Fruit fly (Drosophila melanogaster) whole organism, embryonic: Measurements from ENCODE around the gene CG33664.

Source experiments
- CG10147 ChIP-seq: fragments of 200-800 bp; sonication (Bioruptor generic); optimal IDR thresholded peaks from 2 replicates; lab custom pipeline; 2019; ENCODE audit warnings: missing biosample characterization, mild to moderate bottlenecking, missing genetic modification characterization, moderate library complexity
- CG10274 ChIP-seq: fragments of 200-800 bp; sonication (Bioruptor generic); optimal IDR thresholded peaks from 3 replicates; lab custom pipeline; 2017; ENCODE audit warnings: missing biosample characterization, mild to moderate bottlenecking, missing genetic modification characterization
- CG10321 ChIP-seq: fragments of 200-800 bp; sonication (Bioruptor generic); IDR thresholded peaks from 2 replicates; pipeline ENCODE4 v1.3.6; 2022; ENCODE audit warnings: missing biosample characterization, missing genetic modification characterization
- CG10959 ChIP-seq: fragments of 200-800 bp; sonication (Bioruptor generic); IDR thresholded peaks from 2 replicates; pipeline ENCODE4 v1.3.6; 2022; ENCODE audit warnings: missing biosample characterization, missing genetic modification characterization
- CG11247 ChIP-seq: fragments of 200-800 bp; sonication (Bioruptor generic); IDR thresholded peaks from 2 replicates; pipeline ENCODE4 v1.3.6; 2022; ENCODE audit warnings: missing biosample characterization, missing genetic modification characterization
- CG11398 ChIP-seq: fragments of 200-800 bp; sonication (Bioruptor generic); optimal IDR thresholded peaks from 2 replicates; lab custom pipeline; 2016; ENCODE audit warnings: missing biosample characterization, missing genetic modification characterization
- CG11723 ChIP-seq: fragments of 200-800 bp; sonication (Bioruptor generic); optimal IDR thresholded peaks from 2 replicates; lab custom pipeline; 2017; ENCODE audit warnings: missing biosample characterization, mild to moderate bottlenecking, missing genetic modification characterization
- CG12942 ChIP-seq: fragments of 200-800 bp; sonication (Bioruptor generic); optimal IDR thresholded peaks from 3 replicates; lab custom pipeline; 2016; ENCODE audit warnings: missing biosample characterization, missing genetic modification characterization
- CG13287 ChIP-seq: fragments of 200-800 bp; sonication (Bioruptor generic); IDR thresholded peaks from 2 replicates; pipeline ENCODE4 v1.3.6; 2022; ENCODE audit warnings: missing biosample characterization, missing genetic modification characterization; ENCODE audit not compliant: partially characterized antibody
- CG14014 ChIP-seq: fragments of 200-800 bp; sonication (Bioruptor generic); IDR thresholded peaks from 2 replicates; pipeline ENCODE4 v1.3.6; 2022; ENCODE audit warnings: missing biosample characterization, missing genetic modification characterization
- CG15601 ChIP-seq: fragments of 200-800 bp; sonication (Bioruptor generic); optimal IDR thresholded peaks from 3 replicates; lab custom pipeline; 2019; ENCODE audit warnings: missing biosample characterization, mild to moderate bottlenecking, missing genetic modification characterization, moderate library complexity
- CG1647 ChIP-seq: fragments of 200-800 bp; sonication (Bioruptor generic); optimal IDR thresholded peaks from 3 replicates; lab custom pipeline; 2016; ENCODE audit warnings: missing biosample characterization, missing genetic modification characterization
- CG16815 ChIP-seq: fragments of 200-800 bp; sonication (Bioruptor generic); optimal IDR thresholded peaks from 3 replicates; lab custom pipeline; 2017; ENCODE audit warnings: missing biosample characterization, mild to moderate bottlenecking, missing genetic modification characterization
- CG17359 ChIP-seq: fragments of 200-800 bp; sonication (Bioruptor generic); optimal IDR thresholded peaks from 3 replicates; lab custom pipeline; 2018; ENCODE audit warnings: missing biosample characterization, mild to moderate bottlenecking, missing genetic modification characterization, moderate library complexity
- CG17385 ChIP-seq: fragments of 200-800 bp; sonication (Bioruptor generic); optimal IDR thresholded peaks from 3 replicates; lab custom pipeline; 2018; ENCODE audit warnings: missing biosample characterization, mild to moderate bottlenecking, missing genetic modification characterization
- CG17912 ChIP-seq: fragments of 200-800 bp; sonication (Bioruptor generic); optimal IDR thresholded peaks from 2 replicates; lab custom pipeline; 2018; ENCODE audit warnings: missing biosample characterization, mild to moderate bottlenecking, missing genetic modification characterization
- CG18599 ChIP-seq: fragments of 200-800 bp; sonication (Bioruptor generic); optimal IDR thresholded peaks from 3 replicates; lab custom pipeline; 2017; ENCODE audit warnings: missing biosample characterization, missing genetic modification characterization, mild to moderate bottlenecking, moderate library complexity, missing genetic modification reagents
- CG2199 ChIP-seq: fragments of 200-800 bp; sonication (Bioruptor generic); IDR thresholded peaks from 3 replicates; pipeline ENCODE4 v1.3.6; 2022; ENCODE audit warnings: missing biosample characterization, missing genetic modification characterization
- CG34376 ChIP-seq: fragments of 200-800 bp; sonication (Bioruptor generic); optimal IDR thresholded peaks from 2 replicates; lab custom pipeline; 2018; ENCODE audit warnings: missing biosample characterization, mild to moderate bottlenecking, missing genetic modification characterization
- CG4282 ChIP-seq: fragments of 200-800 bp; sonication (Bioruptor generic); optimal IDR thresholded peaks from 2 replicates; lab custom pipeline; 2016; ENCODE audit warnings: missing biosample characterization, missing genetic modification characterization
- CG8281 ChIP-seq: fragments of 200-800 bp; sonication (Bioruptor generic); optimal IDR thresholded peaks from 2 replicates; lab custom pipeline; 2018; ENCODE audit warnings: missing biosample characterization, mild to moderate bottlenecking, missing genetic modification characterization, moderate library complexity
- CG8290 ChIP-seq, 3 experiments: fragments of 200-800 bp; sonication (Bioruptor generic); optimal IDR thresholded peaks; 2 replicates each; lab custom pipeline; 2016 to 2019; ENCODE audit warnings: missing biosample characterization in 3 of 3, missing genetic modification characterization in 3 of 3, mild to moderate bottlenecking in 2 of 3, moderate library complexity in 1 of 3
- CG9932 ChIP-seq: fragments of 200-800 bp; sonication (Bioruptor generic); IDR thresholded peaks from 2 replicates; pipeline ENCODE4 v1.3.6; 2022; ENCODE audit warnings: missing biosample characterization, missing genetic modification characterization
- CoRest ChIP-seq: fragments of 200-800 bp; sonication (Bioruptor generic); optimal IDR thresholded peaks from 3 replicates; lab custom pipeline; 2018; ENCODE audit warnings: missing biosample characterization, mild to moderate bottlenecking, missing genetic modification characterization, moderate library complexity
- ERR ChIP-seq: fragments of 200-800 bp; sonication (Bioruptor generic); optimal IDR thresholded peaks from 2 replicates; lab custom pipeline; 2016; ENCODE audit warnings: missing biosample characterization, missing genetic modification characterization
- Gsc ChIP-seq: fragments of 200-800 bp; sonication (Bioruptor generic); IDR thresholded peaks from 2 replicates; pipeline ENCODE4 v1.3.6; 2022; ENCODE audit warnings: missing biosample characterization, missing genetic modification characterization
- Hey ChIP-seq: fragments of 200-800 bp; sonication (Bioruptor generic); optimal IDR thresholded peaks from 3 replicates; lab custom pipeline; 2018; ENCODE audit warnings: missing biosample characterization, mild to moderate bottlenecking, missing genetic modification characterization
- Hr3 ChIP-seq: fragments of 200-800 bp; sonication (Bioruptor generic); optimal IDR thresholded peaks from 3 replicates; lab custom pipeline; 2016; ENCODE audit warnings: missing biosample characterization, missing genetic modification characterization
- NC2β ChIP-seq: fragments of 200-800 bp; sonication (Bioruptor generic); optimal IDR thresholded peaks from 2 replicates; lab custom pipeline; 2016; ENCODE audit warnings: missing biosample characterization, missing genetic modification characterization
- Oaz ChIP-seq: fragments of 200-800 bp; sonication (Bioruptor generic); IDR thresholded peaks from 2 replicates; pipeline ENCODE4 v1.3.6; 2022; ENCODE audit warnings: missing biosample characterization, missing genetic modification characterization
- PHDP ChIP-seq: fragments of 200-800 bp; sonication (Bioruptor generic); optimal IDR thresholded peaks from 3 replicates; lab custom pipeline; 2018; ENCODE audit warnings: missing biosample characterization, mild to moderate bottlenecking, missing genetic modification characterization, moderate library complexity
- Sox100B ChIP-seq: fragments of 200-800 bp; sonication (Bioruptor generic); optimal IDR thresholded peaks from 3 replicates; lab custom pipeline; 2018; ENCODE audit warnings: missing biosample characterization, mild to moderate bottlenecking, missing genetic modification characterization
- Sry-δ ChIP-seq: fragments of 200-800 bp; sonication (Bioruptor generic); optimal IDR thresholded peaks from 2 replicates; lab custom pipeline; 2016; ENCODE audit warnings: missing biosample characterization, missing genetic modification characterization
- Ssrp ChIP-seq: fragments of 200-800 bp; sonication (Bioruptor generic); optimal IDR thresholded peaks from 2 replicates; lab custom pipeline; 2018; ENCODE audit warnings: missing biosample characterization, mild to moderate bottlenecking, missing genetic modification characterization, moderate library complexity
- ac ChIP-seq: fragments of 200-800 bp; sonication (Bioruptor generic); optimal IDR thresholded peaks from 3 replicates; lab custom pipeline; 2017; ENCODE audit warnings: missing biosample characterization, mild to moderate bottlenecking, missing genetic modification characterization
- bab2 ChIP-seq: fragments of 200-800 bp; sonication (Bioruptor generic); optimal IDR thresholded peaks from 2 replicates; lab custom pipeline; 2016; ENCODE audit warnings: missing biosample characterization, missing genetic modification characterization
- bcd ChIP-seq: fragments of 200-800 bp; sonication (Bioruptor generic); optimal IDR thresholded peaks from 2 replicates; lab custom pipeline; 2017; ENCODE audit warnings: missing biosample characterization, mild to moderate bottlenecking, missing genetic modification characterization
- br ChIP-seq: fragments of >200 bp; optimal IDR thresholded peaks from 2 replicates; lab custom pipeline; 2017
- chif ChIP-seq, 2 experiments: fragments of 200-800 bp; sonication (Bioruptor generic); optimal IDR thresholded peaks; 3 replicates each; lab custom pipeline; 2016; ENCODE audit warnings: missing biosample characterization in 2 of 2, missing genetic modification characterization in 2 of 2
- insv ChIP-seq, 2 experiments: fragments of 200-800 bp; sonication (Bioruptor generic); optimal IDR thresholded peaks; 3 replicates each; lab custom pipeline; 2016 to 2018; ENCODE audit warnings: missing biosample characterization in 2 of 2, missing genetic modification characterization in 2 of 2
- jing ChIP-seq: fragments of 200-800 bp; sonication (Bioruptor generic); optimal IDR thresholded peaks from 2 replicates; lab custom pipeline; 2018; ENCODE audit warnings: missing biosample characterization, mild to moderate bottlenecking, missing genetic modification characterization
- odd ChIP-seq: fragments of 200-800 bp; sonication (Bioruptor generic); optimal IDR thresholded peaks from 2 replicates; lab custom pipeline; 2017; ENCODE audit warnings: missing biosample characterization, mild to moderate bottlenecking, missing genetic modification characterization
- pb ChIP-seq: fragments of 200-800 bp; sonication (Bioruptor generic); optimal IDR thresholded peaks from 3 replicates; lab custom pipeline; 2016; ENCODE audit warnings: missing biosample characterization, missing genetic modification characterization
- pho ChIP-seq: fragments of 200-800 bp; sonication (Bioruptor generic); optimal IDR thresholded peaks from 2 replicates; lab custom pipeline; 2016; ENCODE audit warnings: missing biosample characterization, missing genetic modification characterization
- pum ChIP-seq: fragments of 200-800 bp; sonication (Bioruptor generic); optimal IDR thresholded peaks from 2 replicates; lab custom pipeline; 2016; ENCODE audit warnings: missing biosample characterization, missing genetic modification characterization
- pzg ChIP-seq: fragments of 200-800 bp; sonication (Bioruptor generic); optimal IDR thresholded peaks from 3 replicates; lab custom pipeline; 2018; ENCODE audit warnings: missing biosample characterization, mild to moderate bottlenecking, missing genetic modification characterization, moderate library complexity
- ranshi ChIP-seq: fragments of 200-800 bp; sonication (Bioruptor generic); IDR thresholded peaks from 2 replicates; pipeline ENCODE4 v1.3.6; 2022; ENCODE audit warnings: missing biosample characterization, missing genetic modification characterization
- sens ChIP-seq: fragments of 200-800 bp; sonication (Bioruptor generic); peaks from one replicate; lab custom pipeline; 2016; ENCODE audit warnings: missing biosample characterization, missing genetic modification characterization
- so ChIP-seq: fragments of 200-800 bp; sonication (Bioruptor generic); IDR thresholded peaks from 3 replicates; pipeline ENCODE4 v1.3.6; 2022; ENCODE audit warnings: missing biosample characterization, missing genetic modification characterization
- stwl ChIP-seq: fragments of 200-800 bp; sonication (Bioruptor generic); optimal IDR thresholded peaks from 3 replicates; lab custom pipeline; 2018; ENCODE audit warnings: missing biosample characterization, mild to moderate bottlenecking, missing genetic modification characterization, moderate library complexity
- unpg ChIP-seq: fragments of 200-800 bp; sonication (Bioruptor generic); optimal IDR thresholded peaks from 3 replicates; lab custom pipeline; 2018; ENCODE audit warnings: missing biosample characterization, mild to moderate bottlenecking, missing genetic modification characterization, moderate library complexity
- yki ChIP-seq: fragments of >200 bp; optimal IDR thresholded peaks from 3 replicates; lab custom pipeline; 2018

The CG33664 gene

dm6 chrX:6375636-6376035 is 8.4 kb upstream of the CG33664 start (continued):
- TF ChIP-seq CG17912 (GFP tag; lab: Kevin White, UChicago) (no peak), unpg (GFP tag; lab: Kevin White, UChicago) (peak; percentile 52), so (GFP tag; lab: Robert Waterston, UW) (peak; percentile 55; the same call in 1 of the 3 replicates), CG10147 (GFP tag; lab: Kevin White, UChicago) (peak; percentile 60), CG11398 (no peak), bab2 (GFP tag; lab: Kevin White, UChicago) (peak; percentile 42), CG15601 (tag; lab: Kevin White, UChicago) (no peak), CG11723 (GFP tag; lab: Kevin White, UChicago) (no peak), CG34376 (GFP tag; lab: Kevin White, UChicago) (peak; percentile 34), CG4282 (GFP tag; lab: Kevin White, UChicago) (no peak), ranshi (GFP tag; lab: Robert Waterston, UW) (peak; percentile 49; the same call in 1 of the 2 replicates), Oaz (GFP tag; lab: Robert Waterston, UW) (0 out of 2 replicates have a peak, but pooled peaks have one; percentile 4), odd (GFP tag; lab: Kevin White, UChicago) (no peak), stwl (no peak), ERR (GFP tag; lab: Kevin White, UChicago) (no peak), ac (GFP tag; lab: Kevin White, UChicago) (no peak), CG2199 (GFP tag; lab: Robert Waterston, UW) (no peak), Hr3 (GFP tag; lab: Kevin White, UChicago) (peak; percentile 12), CG10321 (GFP tag; lab: Robert Waterston, UW) (no peak), insv (GFP tag; optimal IDR thresholded peaks at IDR 0.05; lab: Kevin White, UChicago) (no peak), CG14014 (peak; percentile 41), Sry-δ (GFP tag; lab: Kevin White, UChicago) (no peak), pzg (GFP tag; lab: Kevin White, UChicago) (no peak), pb (peak; percentile 14), CG9932 (peak; percentile 40; the same call in 1 of the 2 replicates), pum (GFP tag; lab: Kevin White, UChicago) (peak; percentile 38), jing (GFP tag; lab: Kevin White, UChicago) (no peak), CG1647 (GFP tag; lab: Kevin White, UChicago) (no peak), CoRest (peak; percentile 43), PHDP (tag; lab: Kevin White, UChicago) (peak; percentile 54), CG18599 (peak; percentile 84), CG10959 (GFP tag; lab: Robert Waterston, UW) (no peak), CG12942 (GFP tag; lab: Kevin White, UChicago) (peak; percentile 4), CG17385 (GFP tag; lab: Kevin White, UChicago) (peak; percentile 48), Gsc (GFP tag; lab: Robert Waterston, UW) (no peak), CG8290 (GFP tag; optimal IDR thresholded peaks at IDR 0.05; lab: Kevin White, UChicago) (no peak), CG8290 (tag; optimal IDR thresholded peaks at IDR 0.05; lab: Kevin White, UChicago) (peak in 1 of 2 experiments; percentile 67), CG10274 (GFP tag; lab: Kevin White, UChicago) (no peak), sens (GFP tag; lab: Kevin White, UChicago) (peak; percentile 82), Hey (no peak), CG11247 (GFP tag; lab: Robert Waterston, UW) (0 out of 2 replicates have a peak, but pooled peaks have one; percentile 35), pho (GFP tag; lab: Kevin White, UChicago) (no peak), yki (lab: Kevin White, UChicago) (no peak), CG8281 (tag; lab: Kevin White, UChicago) (no peak), CG17359 (tag; lab: Kevin White, UChicago) (peak; percentile 36), br (no peak), NC2β (GFP tag; lab: Kevin White, UChicago) (no peak), Sox100B (GFP tag; lab: Kevin White, UChicago) (no peak), CG13287 (GFP tag; lab: Robert Waterston, UW) (no peak), CG16815 (GFP tag; lab: Kevin White, UChicago) (no peak), chif (GFP tag; optimal IDR thresholded peaks at IDR 0.05; lab: Kevin White, UChicago) (peak in 1 of 2 experiments; percentile 29), Ssrp (tag; lab: Kevin White, UChicago) (peak; percentile 30), bcd (GFP tag; lab: Kevin White, UChicago) (peak; percentile 35)
